Fruit fly (Drosophila melanogaster) whole organism, adult: ENCODE measurements around the gene mino.

Source experiments
- CG12768 ChIP-seq: fragments of 200-800 bp; sonication (Bioruptor generic); optimal IDR thresholded peaks from 2 replicates; lab custom pipeline; 2017; ENCODE audit warnings: missing biosample characterization, missing genetic modification characterization, mild to moderate bottlenecking, moderate library complexity, missing genetic modification reagents
- CG14711 ChIP-seq: fragments of 200-800 bp; sonication (Bioruptor generic); optimal IDR thresholded peaks from 2 replicates; lab custom pipeline; 2018; ENCODE audit warnings: missing biosample characterization, mild to moderate bottlenecking, missing genetic modification characterization, moderate library complexity
- CG33017 ChIP-seq: fragments of 200-800 bp; sonication (Bioruptor generic); optimal IDR thresholded peaks from 2 replicates; lab custom pipeline; 2018; ENCODE audit warnings: missing biosample characterization, mild to moderate bottlenecking, missing genetic modification characterization, moderate library complexity
- CG5204 ChIP-seq: fragments of 200-800 bp; sonication (Bioruptor generic); optimal IDR thresholded peaks from 2 replicates; lab custom pipeline; 2016; ENCODE audit warnings: missing biosample characterization, missing genetic modification characterization
- Clk ChIP-seq: fragments of 200-800 bp; sonication (Bioruptor generic); optimal IDR thresholded peaks from 2 replicates; lab custom pipeline; 2017; ENCODE audit warnings: missing biosample characterization, missing genetic modification characterization
- Crg-1 ChIP-seq: fragments of 200-800 bp; sonication (Bioruptor generic); optimal IDR thresholded peaks from 2 replicates; lab custom pipeline; 2016; ENCODE audit warnings: missing biosample characterization, missing genetic modification characterization
- bab1 ChIP-seq: fragments of 200-800 bp; sonication (Bioruptor generic); optimal IDR thresholded peaks from 3 replicates; lab custom pipeline; 2019; ENCODE audit warnings: missing biosample characterization, mild to moderate bottlenecking, missing genetic modification characterization, moderate library complexity
- cic ChIP-seq: fragments of 200-800 bp; sonication (Bioruptor generic); optimal IDR thresholded peaks from 2 replicates; lab custom pipeline; 2017; ENCODE audit warnings: missing biosample characterization, mild to moderate bottlenecking, missing genetic modification characterization, moderate library complexity
- cnc ChIP-seq, 2 experiments: fragments of >200 bp; optimal IDR thresholded peaks; 2 replicates each; lab custom pipeline; 2017
- kay ChIP-seq: fragments of 200-800 bp; sonication (Bioruptor generic); peaks from one replicate; lab custom pipeline; 2016; ENCODE audit warnings: missing biosample characterization, missing genetic modification characterization, borderline replicate concordance
- pad ChIP-seq: fragments of 200-800 bp; sonication (Bioruptor generic); optimal IDR thresholded peaks from 3 replicates; lab custom pipeline; 2017; ENCODE audit warnings: missing biosample characterization, missing genetic modification characterization, mild to moderate bottlenecking, moderate library complexity, missing genetic modification reagents

DNA sequence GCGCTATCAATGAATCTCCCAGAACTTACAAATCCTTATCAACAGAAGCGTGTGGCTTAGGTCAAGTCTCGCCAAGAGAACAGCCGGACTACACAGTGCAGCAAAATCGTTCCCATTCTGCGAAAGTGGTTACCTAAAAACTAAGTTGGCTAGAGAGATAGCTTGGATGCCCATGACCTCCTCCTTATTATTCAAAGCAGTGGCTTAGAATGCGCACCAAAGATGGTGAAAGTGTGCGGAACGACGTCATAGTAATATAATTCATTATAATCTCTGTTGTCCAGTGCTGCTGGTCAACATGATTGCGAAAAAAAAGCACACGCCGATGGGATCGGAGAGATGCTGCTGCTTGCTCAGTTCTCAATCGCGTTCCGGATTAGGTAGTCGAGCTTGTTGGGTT, 29.5 kb downstream of the mino start, which contains the start of gene Nep7:
- TF ChIP-seq CG5204 (no peak), Clk (GFP tag; lab: Kevin White, UChicago) (no peak), cic (peak; percentile 97), CG12768 (GFP tag; lab: Kevin White, UChicago) (peak; percentile 16), pad (GFP tag; lab: Kevin White, UChicago) (no peak), CG33017 (tag; lab: Kevin White, UChicago) (peak; percentile 30), cnc (optimal IDR thresholded peaks at IDR 0.05; lab: Kevin White, UChicago) (no peak), kay (GFP tag; lab: Kevin White, UChicago) (no peak), bab1 (GFP tag; lab: Kevin White, UChicago) (no peak), CG14711 (tag; lab: Kevin White, UChicago) (no peak), Crg-1 (GFP tag; lab: Kevin White, UChicago) (no peak)
